Fruit fly (Drosophila melanogaster): ENCODE measurements around the gene Mst84B.

Gene Mst84B

dm6 chr3R:7111206-7111858, 49.4 kb downstream of the Mst84B start:
- TF ChIP-seq CG17801 (GFP tag; optimal IDR thresholded peaks at IDR 0.05; ENCODE audit: partially characterized antibody): no peak

DNA sequence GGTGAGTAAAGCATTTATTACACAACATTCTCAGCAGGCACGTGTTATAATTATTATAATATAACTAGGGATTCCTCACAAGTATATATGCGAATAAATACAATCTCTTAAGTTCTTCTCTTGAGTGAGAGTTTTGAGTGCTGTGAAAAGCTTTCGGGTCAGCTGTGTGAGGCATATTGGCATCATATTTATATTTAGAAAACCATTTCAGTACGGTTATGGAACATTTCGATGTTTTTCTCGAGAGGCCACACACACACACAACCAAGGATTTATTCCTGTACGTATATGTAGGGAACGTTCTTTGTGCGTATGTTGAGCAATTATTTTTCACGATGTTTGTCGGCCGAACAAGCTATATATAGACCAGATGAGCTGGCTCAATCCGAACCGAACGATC, 51.0 kb downstream of the Mst84B start:
- no peak for TF ChIP-seq CG17801 (GFP tag; optimal IDR thresholded peaks at IDR 0.05; ENCODE audit: partially characterized antibody)
